7 worm cellular contexts compared by ENCODE assay signal in genomic region chrII:8041642-8042041, ce11.
TF ChIP-seq lines count a peak whose summit lies in the region.

No protein-coding gene starts in this region.

TF ChIP-seq in whole organism, L1 larva, 84 proteins besides CTCF, POLR2A, EP300 and RAD21 (continues in another document):
- no peak for TF ChIP-seq hpl-2 (GFP tag; optimal IDR thresholded peaks at IDR 0.05; lab: Kevin White, UChicago)
- TF ChIP-seq C16A3.4 (tag; optimal IDR thresholded peaks at IDR 0.05; lab: Kevin White, UChicago) = peak; percentile 18
- peak; percentile 54 for TF ChIP-seq nhr-85 (tag; lab: Kevin White, UChicago)
- TF ChIP-seq pax-3 (tag; optimal IDR thresholded peaks at IDR 0.05; lab: Kevin White, UChicago) = no peak
- no peak for TF ChIP-seq unc-30 (tag; optimal IDR thresholded peaks at IDR 0.05; lab: Kevin White, UChicago)
- no peak for TF ChIP-seq unc-130 (tag; optimal IDR thresholded peaks at IDR 0.05; lab: Kevin White, UChicago)
- TF ChIP-seq nhr-11 (tag; optimal IDR thresholded peaks at IDR 0.05; lab: Kevin White, UChicago) = no peak
- TF ChIP-seq ztf-11 (tag; optimal IDR thresholded peaks at IDR 0.05; lab: Kevin White, UChicago) = no peak
- no peak for TF ChIP-seq efl-3 (GFP tag; optimal IDR thresholded peaks at IDR 0.05; lab: Kevin White, UChicago)
- no peak for TF ChIP-seq nhr-84 (tag; optimal IDR thresholded peaks at IDR 0.05; lab: Kevin White, UChicago)
- TF ChIP-seq nhr-20 (tag; optimal IDR thresholded peaks at IDR 0.05; lab: Kevin White, UChicago) = peak; percentile 32
- TF ChIP-seq ceh-63 (GFP tag; optimal IDR thresholded peaks at IDR 0.05; lab: Kevin White, UChicago) = no peak
- no peak for TF ChIP-seq fkh-10 (GFP tag; optimal IDR thresholded peaks at IDR 0.05; lab: Kevin White, UChicago)
- TF ChIP-seq rnt-1 (tag; optimal IDR thresholded peaks at IDR 0.05; lab: Kevin White, UChicago) = peak; percentile 13

TF ChIP-seq in whole organism, L2 larva, 48 proteins besides CTCF, POLR2A, EP300 and RAD21 (continues in another document):
- TF ChIP-seq alr-1 (tag; optimal IDR thresholded peaks at IDR 0.05; lab: Kevin White, UChicago) (no peak), C34F6.9 (tag; optimal IDR thresholded peaks at IDR 0.05; lab: Kevin White, UChicago) (peak; percentile 66), nhr-11 (tag; optimal IDR thresholded peaks at IDR 0.05; lab: Kevin White, UChicago) (no peak), nhr-25 (tag; optimal IDR thresholded peaks at IDR 0.05; lab: Kevin White, UChicago) (no peak), unc-39 (tag; optimal IDR thresholded peaks at IDR 0.05; lab: Kevin White, UChicago) (no peak), nhr-10 (tag; optimal IDR thresholded peaks at IDR 0.05; lab: Kevin White, UChicago) (no peak), lsy-2 (tag; optimal IDR thresholded peaks at IDR 0.05; lab: Kevin White, UChicago) (peak in 1 of 2 experiments; percentile 69), unc-55 (GFP tag; optimal IDR thresholded peaks at IDR 0.05; lab: Kevin White, UChicago) (peak; percentile 67), ztf-4 (tag; optimal IDR thresholded peaks at IDR 0.05; lab: Kevin White, UChicago) (no peak), fos-1 (tag; optimal IDR thresholded peaks at IDR 0.05; lab: Kevin White, UChicago) (no peak), gmeb-1 (tag; optimal IDR thresholded peaks at IDR 0.05; lab: Kevin White, UChicago) (no peak), zag-1 (tag; optimal IDR thresholded peaks at IDR 0.05; lab: Kevin White, UChicago) (no peak), egl-27 (tag; optimal IDR thresholded peaks at IDR 0.05; lab: Kevin White, UChicago) (no peak), R02D3.7 (tag; optimal IDR thresholded peaks at IDR 0.05; lab: Kevin White, UChicago) (no peak)

TF ChIP-seq in whole organism, L3 larva, 47 proteins besides CTCF, POLR2A, EP300 and RAD21 (continues in another document):
- TF ChIP-seq ztf-11 (tag; optimal IDR thresholded peaks at IDR 0.05; lab: Kevin White, UChicago) (no peak), elt-3 (tag; optimal IDR thresholded peaks at IDR 0.05; lab: Kevin White, UChicago) (no peak), fkh-2 (tag; optimal IDR thresholded peaks at IDR 0.05; lab: Kevin White, UChicago) (no peak), nhr-23 (tag; optimal IDR thresholded peaks at IDR 0.05; lab: Kevin White, UChicago) (peak; percentile 28), nhr-11 (tag; optimal IDR thresholded peaks at IDR 0.05; lab: Kevin White, UChicago) (no peak), pqm-1 (tag; optimal IDR thresholded peaks at IDR 0.05; lab: Kevin White, UChicago) (no peak), unc-62 (GFP tag; optimal IDR thresholded peaks at IDR 0.05; lab: Kevin White, UChicago) (no peak), ceh-9 (tag; optimal IDR thresholded peaks at IDR 0.05; lab: Kevin White, UChicago) (no peak), fkh-10 (GFP tag; optimal IDR thresholded peaks at IDR 0.05; lab: Kevin White, UChicago) (no peak), aly-2 (tag; optimal IDR thresholded peaks at IDR 0.05; lab: Kevin White, UChicago) (no peak), nhr-237 (tag; optimal IDR thresholded peaks at IDR 0.05; lab: Kevin White, UChicago) (no peak), fos-1 (tag; optimal IDR thresholded peaks at IDR 0.05; lab: Kevin White, UChicago) (no peak), nfya-1 (tag; optimal IDR thresholded peaks at IDR 0.05; lab: Kevin White, UChicago; ENCODE audit: insufficient read depth) (peak; percentile 53), ceh-28 (tag; optimal IDR thresholded peaks at IDR 0.05; lab: Kevin White, UChicago) (no peak)

TF ChIP-seq in whole organism, L4 larva, 104 proteins besides CTCF, POLR2A, EP300 and RAD21 (continues in another document):
- TF ChIP-seq lin-1 (GFP tag; IDR thresholded peaks at IDR 0.05; lab: Robert Waterston, UW) = no peak
- TF ChIP-seq nhr-28 (tag; optimal IDR thresholded peaks at IDR 0.05; lab: Kevin White, UChicago) = no peak
- TF ChIP-seq lsy-2 (tag; optimal IDR thresholded peaks at IDR 0.05; lab: Kevin White, UChicago) = peak in 1 of 2 experiments; percentile 74
- no peak for TF ChIP-seq daf-16 (GFP tag; optimal IDR thresholded peaks at IDR 0.05; lab: Kevin White, UChicago)
- TF ChIP-seq daf-16 (tag; optimal IDR thresholded peaks at IDR 0.05; lab: Kevin White, UChicago) = no peak
- no peak for TF ChIP-seq snpc-4 (tag; optimal IDR thresholded peaks at IDR 0.05; lab: Kevin White, UChicago)
- TF ChIP-seq dpl-1 (GFP tag; optimal IDR thresholded peaks at IDR 0.05; lab: Kevin White, UChicago) = peak; percentile 26
- TF ChIP-seq mep-1 (tag; optimal IDR thresholded peaks at IDR 0.05; lab: Kevin White, UChicago) = no peak
- peak; percentile 57 for TF ChIP-seq lin-38 (GFP tag; IDR thresholded peaks at IDR 0.05; lab: Robert Waterston, UW)
- no peak for TF ChIP-seq lir-3 (tag; optimal IDR thresholded peaks at IDR 0.05; lab: Kevin White, UChicago)
- TF ChIP-seq ZK337.2 (GFP tag; IDR thresholded peaks at IDR 0.05; lab: Robert Waterston, UW) = no peak
- no peak for TF ChIP-seq ctbp-1 (GFP tag; IDR thresholded peaks at IDR 0.05; lab: Robert Waterston, UW)
- TF ChIP-seq dmd-6 (GFP tag; IDR thresholded peaks at IDR 0.05; lab: Robert Waterston, UW) = no peak
- TF ChIP-seq T20F7.1 (GFP tag; optimal IDR thresholded peaks at IDR 0.05; lab: Kevin White, UChicago) = peak; percentile 96
- no peak for TF ChIP-seq lin-15B (tag; optimal IDR thresholded peaks at IDR 0.05; lab: Kevin White, UChicago)

TF ChIP-seq in whole organism, late embryonic, 69 proteins besides CTCF, POLR2A, EP300 and RAD21:
- TF ChIP-seq nhr-232 (tag; optimal IDR thresholded peaks at IDR 0.05; lab: Kevin White, UChicago) (no peak), unc-42 (tag; optimal IDR thresholded peaks at IDR 0.05; lab: Kevin White, UChicago) (peak; percentile 80)

TF ChIP-seq in whole organism, mixed stage, embryonic, 35 proteins besides CTCF, POLR2A, EP300 and RAD21:
- TF ChIP-seq nhr-12 (tag; optimal IDR thresholded peaks at IDR 0.05; lab: Kevin White, UChicago) (no peak), unc-62 (GFP tag; optimal IDR thresholded peaks at IDR 0.05; lab: Kevin White, UChicago) (no peak), nhr-237 (tag; optimal IDR thresholded peaks at IDR 0.05; lab: Kevin White, UChicago) (no peak), unc-39 (tag; optimal IDR thresholded peaks at IDR 0.05; lab: Kevin White, UChicago) (no peak), nhr-28 (tag; optimal IDR thresholded peaks at IDR 0.05; lab: Kevin White, UChicago) (no peak), ces-1 (GFP tag; optimal IDR thresholded peaks at IDR 0.05; lab: Kevin White, UChicago) (peak; percentile 88), lsy-2 (tag; optimal IDR thresholded peaks at IDR 0.05; lab: Kevin White, UChicago) (peak; percentile 33), mls-2 (tag; optimal IDR thresholded peaks at IDR 0.05; lab: Kevin White, UChicago) (no peak), M03D4.4 (tag; optimal IDR thresholded peaks at IDR 0.05; lab: Kevin White, UChicago) (no peak), ceh-43 (GFP tag; optimal IDR thresholded peaks at IDR 0.05; lab: Kevin White, UChicago) (no peak), sptf-1 (tag; optimal IDR thresholded peaks at IDR 0.05; lab: Kevin White, UChicago) (no peak)
TF ChIP-seq in whole organism, mixed stage, embryonic: peak in this region for 2.

TF ChIP-seq in whole organism, young adult, 124 proteins besides CTCF, POLR2A, EP300 and RAD21:
- no peak for TF ChIP-seq cebp-1 (GFP tag; IDR thresholded peaks at IDR 0.05; lab: Robert Waterston, UW)
- TF ChIP-seq cebp-1 (tag; optimal IDR thresholded peaks at IDR 0.05; lab: Kevin White, UChicago) = peak; percentile 16
- no peak for TF ChIP-seq aptf-2 (GFP tag; conservative IDR thresholded peaks at IDR 0.05; lab: Robert Waterston, UW)
- no peak for TF ChIP-seq Y56A3A.18 (GFP tag; IDR thresholded peaks at IDR 0.05; lab: Robert Waterston, UW)
- TF ChIP-seq hmg-1.2 (GFP tag; IDR thresholded peaks at IDR 0.05; lab: Robert Waterston, UW) = peak; percentile 18; the same call in 1 of the 2 replicates
- TF ChIP-seq rec-8 (tag; optimal IDR thresholded peaks at IDR 0.05; lab: Kevin White, UChicago) = no peak
- peak; percentile 95 for TF ChIP-seq attf-3 (GFP tag; conservative IDR thresholded peaks at IDR 0.05; lab: Robert Waterston, UW)
- peak; percentile 54 for TF ChIP-seq attf-5 (GFP tag; optimal IDR thresholded peaks at IDR 0.05; lab: Kevin White, UChicago)
